Worm (Caenorhabditis elegans): ENCODE measurements around the gene lec-6.

lec-6 gene

ce11 chrIII:555650-556049 lies 44.5 kb downstream of the lec-6 start, which contains the start of gene B0353.1:
Gene B0353.1 (plus strand): TSS chrIII:555950.
- TF ChIP-seq Y56A3A.18 (GFP tag; IDR thresholded peaks at IDR 0.05), result no peak
- TF ChIP-seq tbx-9 (tag; optimal IDR thresholded peaks at IDR 0.05; ENCODE audit: borderline replicate concordance), result no peak
- no peak for TF ChIP-seq hrde-1 (tag; optimal IDR thresholded peaks at IDR 0.05; ENCODE audit: borderline replicate concordance)
- TF ChIP-seq cebp-1 (GFP tag; IDR thresholded peaks at IDR 0.05), result no peak
- TF ChIP-seq cebp-1 (tag; optimal IDR thresholded peaks at IDR 0.05), result no peak
- TF ChIP-seq F10E7.11 (tag; optimal IDR thresholded peaks at IDR 0.05), result no peak
- TF ChIP-seq rpc-1 (optimal IDR thresholded peaks at IDR 0.05), result no peak
- TF ChIP-seq rpc-1 (tag; optimal IDR thresholded peaks at IDR 0.05), result no peak
